Fruit fly (Drosophila melanogaster) Kc167 (cell line): ENCODE measurements around the gene Cyp4d8.

Source experiments
- Myc ChIP-seq: fragments of >200 bp; optimal IDR thresholded peaks from 2 replicates; lab custom pipeline; 2017; ENCODE audit warnings: missing external identifiers
- Sin3A ChIP-seq: fragments of >200 bp; optimal IDR thresholded peaks from 2 replicates; lab custom pipeline; 2018; ENCODE audit warnings: missing external identifiers
- h ChIP-seq: fragments of >200 bp; optimal IDR thresholded peaks from 3 replicates; lab custom pipeline; 2018; ENCODE audit warnings: missing external identifiers
- psq ChIP-seq: fragments of >200 bp; optimal IDR thresholded peaks from 2 replicates; lab custom pipeline; 2017; ENCODE audit warnings: missing external identifiers
- ttk ChIP-seq: sonication (Bioruptor generic); optimal IDR thresholded peaks from 2 replicates; lab custom pipeline; 2017; ENCODE audit warnings: missing external identifiers

- TF ChIP-seq ttk: no peak
- no peak for TF ChIP-seq psq (lab: Kevin White, UChicago)
- TF ChIP-seq Sin3A (lab: Kevin White, UChicago): no peak
- TF ChIP-seq h: no peak
- TF ChIP-seq Myc (lab: Kevin White, UChicago): no peak
Observed at dm6 chr3L:7527661-7528379, 31.8 kb upstream of the Cyp4d8 start.
